Fruit fly (Drosophila melanogaster) whole organism, embryonic: Measurements from ENCODE around the gene pan.

ENCODE experiments used
- BEAF-32 ChIP-seq: fragments of 200-800 bp; sonication (Bioruptor generic); optimal IDR thresholded peaks from 3 replicates; lab custom pipeline; 2017; ENCODE audit warnings: missing biosample characterization, missing genetic modification characterization, mild to moderate bottlenecking, moderate library complexity, missing genetic modification reagents
- BtbVII ChIP-seq: fragments of 200-800 bp; sonication (Bioruptor generic); optimal IDR thresholded peaks from 3 replicates; lab custom pipeline; 2017; ENCODE audit warnings: missing biosample characterization, mild to moderate bottlenecking, missing genetic modification characterization
- CG1024 ChIP-seq: fragments of 200-800 bp; sonication (Bioruptor generic); IDR thresholded peaks from 2 replicates; pipeline ENCODE4 v1.3.6; 2022; ENCODE audit warnings: missing biosample characterization, missing genetic modification characterization
- CG10431 ChIP-seq: fragments of 200-800 bp; sonication (Bioruptor generic); optimal IDR thresholded peaks from 3 replicates; lab custom pipeline; 2018; ENCODE audit warnings: missing biosample characterization, mild to moderate bottlenecking, missing genetic modification characterization
- CG10462 ChIP-seq: fragments of 200-800 bp; sonication (Bioruptor generic); optimal IDR thresholded peaks from 2 replicates; lab custom pipeline; 2016; ENCODE audit warnings: missing biosample characterization, missing genetic modification characterization
- CG11723 ChIP-seq: fragments of 200-800 bp; sonication (Bioruptor generic); optimal IDR thresholded peaks from 2 replicates; lab custom pipeline; 2017; ENCODE audit warnings: missing biosample characterization, mild to moderate bottlenecking, missing genetic modification characterization
- CG1233 ChIP-seq: fragments of 200-800 bp; sonication (Bioruptor generic); optimal IDR thresholded peaks from 4 replicates; lab custom pipeline; 2018; ENCODE audit warnings: missing biosample characterization, mild to moderate bottlenecking, missing genetic modification characterization
- CG12942 ChIP-seq: fragments of 200-800 bp; sonication (Bioruptor generic); optimal IDR thresholded peaks from 3 replicates; lab custom pipeline; 2016; ENCODE audit warnings: missing biosample characterization, missing genetic modification characterization
- CG15601 ChIP-seq: fragments of 200-800 bp; sonication (Bioruptor generic); optimal IDR thresholded peaks from 3 replicates; lab custom pipeline; 2019; ENCODE audit warnings: missing biosample characterization, mild to moderate bottlenecking, missing genetic modification characterization, moderate library complexity
- CG15696 ChIP-seq: fragments of 200-800 bp; sonication (Bioruptor generic); optimal IDR thresholded peaks from 2 replicates; lab custom pipeline; 2019; ENCODE audit warnings: missing biosample characterization, mild to moderate bottlenecking, missing genetic modification characterization, moderate library complexity
- CG1602 ChIP-seq: fragments of 200-800 bp; sonication (Bioruptor generic); optimal IDR thresholded peaks from 3 replicates; lab custom pipeline; 2016; ENCODE audit warnings: missing biosample characterization, missing genetic modification characterization
- CG1603 ChIP-seq: fragments of 200-800 bp; sonication (Bioruptor generic); optimal IDR thresholded peaks from 2 replicates; lab custom pipeline; 2019; ENCODE audit warnings: missing biosample characterization, mild to moderate bottlenecking, missing genetic modification characterization, moderate library complexity
- CG17361 ChIP-seq: fragments of 200-800 bp; sonication (Bioruptor generic); IDR thresholded peaks from 3 replicates; pipeline ENCODE4 v1.3.6; 2022; ENCODE audit warnings: missing biosample characterization, missing genetic modification characterization
- CG17802 ChIP-seq: fragments of 200-800 bp; sonication (Bioruptor generic); optimal IDR thresholded peaks from 2 replicates; lab custom pipeline; 2018; ENCODE audit warnings: missing biosample characterization, mild to moderate bottlenecking, missing genetic modification characterization, moderate library complexity
- CG17829 ChIP-seq: fragments of 200-800 bp; optimal IDR thresholded peaks from 2 replicates; lab custom pipeline; 2019; ENCODE audit warnings: missing biosample characterization, mild to moderate bottlenecking, missing genetic modification characterization, moderate library complexity
- CG18011 ChIP-seq: fragments of 200-800 bp; sonication (Bioruptor generic); optimal IDR thresholded peaks from 2 replicates; lab custom pipeline; 2017; ENCODE audit warnings: missing biosample characterization, missing genetic modification characterization, mild to moderate bottlenecking, moderate library complexity, missing genotype
- CG2116 ChIP-seq: fragments of 200-800 bp; sonication (Bioruptor generic); optimal IDR thresholded peaks from 3 replicates; lab custom pipeline; 2018; ENCODE audit warnings: missing biosample characterization, mild to moderate bottlenecking, missing genetic modification characterization
- CG2712 ChIP-seq: fragments of 200-800 bp; optimal IDR thresholded peaks from 3 replicates; lab custom pipeline; 2019; ENCODE audit warnings: missing biosample characterization, mild to moderate bottlenecking, missing genetic modification characterization, moderate library complexity
- CG30020 ChIP-seq: fragments of 200-800 bp; optimal IDR thresholded peaks from 2 replicates; lab custom pipeline; 2019; ENCODE audit warnings: missing biosample characterization, mild to moderate bottlenecking, missing genetic modification characterization, moderate library complexity
- CG32767 ChIP-seq: fragments of 200-800 bp; sonication (Bioruptor generic); IDR thresholded peaks from 2 replicates; pipeline ENCODE4 v1.3.6; 2022; ENCODE audit warnings: missing biosample characterization, missing genetic modification characterization
- CG33213 ChIP-seq: fragments of 200-800 bp; sonication (Bioruptor generic); optimal IDR thresholded peaks from 3 replicates; lab custom pipeline; 2016; ENCODE audit warnings: missing biosample characterization, missing genetic modification characterization
- CG3995 ChIP-seq: fragments of 200-800 bp; sonication (Bioruptor generic); optimal IDR thresholded peaks from 3 replicates; lab custom pipeline; 2016; ENCODE audit warnings: missing biosample characterization, missing genetic modification characterization
- CG4617 ChIP-seq: fragments of 200-800 bp; sonication (Bioruptor generic); optimal IDR thresholded peaks from 3 replicates; lab custom pipeline; 2016; ENCODE audit warnings: missing biosample characterization, missing genetic modification characterization, borderline replicate concordance
- CG8089 ChIP-seq: fragments of 200-800 bp; sonication (Bioruptor generic); optimal IDR thresholded peaks from 3 replicates; lab custom pipeline; 2016; ENCODE audit warnings: missing biosample characterization, missing genetic modification characterization
- CG8290 ChIP-seq, 3 experiments: fragments of 200-800 bp; sonication (Bioruptor generic); optimal IDR thresholded peaks; 2 replicates each; lab custom pipeline; 2016 to 2019; ENCODE audit warnings: missing biosample characterization in 3 of 3, missing genetic modification characterization in 3 of 3, mild to moderate bottlenecking in 2 of 3, moderate library complexity in 1 of 3
- E2f2 ChIP-seq: fragments of 200-800 bp; sonication (Bioruptor generic); IDR thresholded peaks from 2 replicates; pipeline ENCODE4 v1.3.6; 2022; ENCODE audit warnings: missing biosample characterization, missing genetic modification characterization
- Ets97D ChIP-seq: fragments of 200-800 bp; sonication (Bioruptor generic); optimal IDR thresholded peaks from 3 replicates; lab custom pipeline; 2016; ENCODE audit warnings: missing biosample characterization, missing genetic modification characterization
- Hsf ChIP-seq: fragments of 200-800 bp; sonication (Bioruptor generic); optimal IDR thresholded peaks from 3 replicates; lab custom pipeline; 2016; ENCODE audit warnings: missing biosample characterization, missing genetic modification characterization
- Lhr ChIP-seq: fragments of 200-800 bp; sonication (Bioruptor generic); optimal IDR thresholded peaks from 3 replicates; lab custom pipeline; 2017; ENCODE audit warnings: mild to moderate bottlenecking, missing biosample characterization, missing genetic modification reagents, missing genetic modification characterization
- MESR4 ChIP-seq: fragments of 200-800 bp; sonication (Bioruptor generic); optimal IDR thresholded peaks from 2 replicates; lab custom pipeline; 2018; ENCODE audit warnings: missing biosample characterization, mild to moderate bottlenecking, missing genetic modification characterization, moderate library complexity
- Max ChIP-seq: fragments of 200-800 bp; sonication (Bioruptor generic); optimal IDR thresholded peaks from 2 replicates; lab custom pipeline; 2016; ENCODE audit warnings: missing biosample characterization, mild to moderate bottlenecking, missing genetic modification characterization
- NC2β ChIP-seq: fragments of 200-800 bp; sonication (Bioruptor generic); optimal IDR thresholded peaks from 2 replicates; lab custom pipeline; 2016; ENCODE audit warnings: missing biosample characterization, missing genetic modification characterization
- Ravus ChIP-seq: fragments of 200-800 bp; sonication (Bioruptor generic); IDR thresholded peaks from 2 replicates; pipeline ENCODE4 v1.3.6; 2022; ENCODE audit warnings: missing biosample characterization, missing genetic modification characterization
- Sox100B ChIP-seq: fragments of 200-800 bp; sonication (Bioruptor generic); optimal IDR thresholded peaks from 3 replicates; lab custom pipeline; 2018; ENCODE audit warnings: missing biosample characterization, mild to moderate bottlenecking, missing genetic modification characterization
- Sry-δ ChIP-seq: fragments of 200-800 bp; sonication (Bioruptor generic); optimal IDR thresholded peaks from 2 replicates; lab custom pipeline; 2016; ENCODE audit warnings: missing biosample characterization, missing genetic modification characterization
- Vsx1 ChIP-seq: fragments of 200-800 bp; sonication (Bioruptor generic); optimal IDR thresholded peaks from 2 replicates; lab custom pipeline; 2017; ENCODE audit warnings: missing biosample characterization, mild to moderate bottlenecking, missing genetic modification characterization, missing genetic modification reagents
- aop ChIP-seq: fragments of 200-800 bp; sonication (Bioruptor generic); IDR thresholded peaks from 2 replicates; pipeline ENCODE4 v1.3.6; 2022; ENCODE audit warnings: missing biosample characterization, missing genetic modification characterization
- cg ChIP-seq: fragments of 200-800 bp; sonication (Bioruptor generic); optimal IDR thresholded peaks from 3 replicates; lab custom pipeline; 2019; ENCODE audit warnings: missing biosample characterization, mild to moderate bottlenecking, missing genetic modification characterization, moderate library complexity
- gem ChIP-seq: fragments of 200-800 bp; sonication (Bioruptor generic); optimal IDR thresholded peaks from 2 replicates; lab custom pipeline; 2019; ENCODE audit warnings: missing biosample characterization, mild to moderate bottlenecking, missing genetic modification characterization, moderate library complexity
- mam ChIP-seq: fragments of 200-800 bp; sonication (Bioruptor generic); optimal IDR thresholded peaks from 3 replicates; lab custom pipeline; 2016; ENCODE audit warnings: missing biosample characterization, missing genetic modification characterization
- pfk ChIP-seq: fragments of 200-800 bp; sonication (Bioruptor generic); optimal IDR thresholded peaks from 2 replicates; lab custom pipeline; 2018; ENCODE audit warnings: missing biosample characterization, mild to moderate bottlenecking, missing genetic modification characterization, moderate library complexity
- pho ChIP-seq: fragments of 200-800 bp; sonication (Bioruptor generic); optimal IDR thresholded peaks from 2 replicates; lab custom pipeline; 2016; ENCODE audit warnings: missing biosample characterization, missing genetic modification characterization
- phol ChIP-seq: fragments of 200-800 bp; sonication (Bioruptor generic); optimal IDR thresholded peaks from 3 replicates; lab custom pipeline; 2018; ENCODE audit warnings: missing biosample characterization, mild to moderate bottlenecking, missing genetic modification characterization, moderate library complexity
- ssp ChIP-seq: fragments of 200-800 bp; sonication (Bioruptor generic); IDR thresholded peaks from 2 replicates; pipeline ENCODE4 v1.3.6; 2022; ENCODE audit warnings: missing biosample characterization, missing genetic modification characterization
- sug ChIP-seq: fragments of 200-800 bp; optimal IDR thresholded peaks from 2 replicates; lab custom pipeline; 2019; ENCODE audit warnings: missing biosample characterization, mild to moderate bottlenecking, missing genetic modification characterization, moderate library complexity
- trem ChIP-seq: fragments of 200-800 bp; optimal IDR thresholded peaks from 3 replicates; lab custom pipeline; 2019; ENCODE audit warnings: missing biosample characterization, mild to moderate bottlenecking, missing genetic modification characterization, moderate library complexity
- unc-4 ChIP-seq: fragments of 200-800 bp; sonication (Bioruptor generic); IDR thresholded peaks from 2 replicates; pipeline ENCODE4 v1.3.6; 2022; ENCODE audit warnings: missing biosample characterization, missing genetic modification characterization; ENCODE audit not compliant: partially characterized antibody
- unpg ChIP-seq: fragments of 200-800 bp; sonication (Bioruptor generic); optimal IDR thresholded peaks from 3 replicates; lab custom pipeline; 2018; ENCODE audit warnings: missing biosample characterization, mild to moderate bottlenecking, missing genetic modification characterization, moderate library complexity
- yki ChIP-seq: fragments of >200 bp; optimal IDR thresholded peaks from 3 replicates; lab custom pipeline; 2018

Gene pan

dm6 chr4:131958-132623, 63.0 kb downstream of the pan start, which contains the start of gene anne (continued):
- no peak for TF ChIP-seq Ravus (GFP tag; lab: Robert Waterston, UW)
- no peak for TF ChIP-seq Sox100B (GFP tag; lab: Kevin White, UChicago)
- TF ChIP-seq CG33213 (GFP tag; lab: Kevin White, UChicago): peak; percentile 21
- TF ChIP-seq ssp (GFP tag; lab: Robert Waterston, UW): peak; percentile 99
- peak; percentile 98 for TF ChIP-seq CG17802 (tag; lab: Kevin White, UChicago)
- TF ChIP-seq Sry-δ (GFP tag; lab: Kevin White, UChicago): peak; percentile 51
- peak; percentile 23 for TF ChIP-seq CG10431 (GFP tag; lab: Kevin White, UChicago)
- peak; percentile 34 for TF ChIP-seq CG15601
- no peak for TF ChIP-seq aop
- TF ChIP-seq CG17361 (GFP tag; lab: Robert Waterston, UW): 0 out of 3 replicates have a peak, but pooled peaks have one; percentile 36
- peak; percentile 25; the same call in 1 of the 2 replicates for TF ChIP-seq E2f2 (GFP tag; lab: Robert Waterston, UW)
- peak; percentile 29 for TF ChIP-seq sug (tag; lab: Kevin White, UChicago)
- TF ChIP-seq CG8290 (GFP tag; optimal IDR thresholded peaks at IDR 0.05; lab: Kevin White, UChicago): peak; percentile 78
- TF ChIP-seq CG8290 (tag; optimal IDR thresholded peaks at IDR 0.05; lab: Kevin White, UChicago): peak; percentile 15 to 19
- peak; percentile 23 for TF ChIP-seq CG17829 (tag; lab: Kevin White, UChicago)
- 0 out of 2 replicates have a peak, but pooled peaks have one; percentile 47 for TF ChIP-seq CG32767 (GFP tag; lab: Robert Waterston, UW)
- TF ChIP-seq CG3995 (GFP tag; lab: Kevin White, UChicago): peak; percentile 62
- peak; percentile 100 for TF ChIP-seq CG1024 (GFP tag; lab: Robert Waterston, UW)
- TF ChIP-seq CG1603 (tag; lab: Kevin White, UChicago): peak; percentile 100
- TF ChIP-seq Hsf (GFP tag; lab: Kevin White, UChicago): peak; percentile 21
- peak; percentile 68 for TF ChIP-seq Ets97D (GFP tag; lab: Kevin White, UChicago)
- no peak for TF ChIP-seq Vsx1
- TF ChIP-seq CG12942 (GFP tag; lab: Kevin White, UChicago): peak; percentile 20
- TF ChIP-seq CG10462: no peak
- TF ChIP-seq pho (GFP tag; lab: Kevin White, UChicago): peak; percentile 12
- no peak for TF ChIP-seq yki (lab: Kevin White, UChicago)
- TF ChIP-seq CG4617: peak; percentile 92
- peak; percentile 100 for TF ChIP-seq CG30020 (tag; lab: Kevin White, UChicago)
- peak; percentile 19 for TF ChIP-seq NC2β (GFP tag; lab: Kevin White, UChicago)
- TF ChIP-seq unc-4 (GFP tag; lab: Robert Waterston, UW): no peak
- peak; percentile 64 for TF ChIP-seq CG2712
- TF ChIP-seq pfk: peak; percentile 97
- TF ChIP-seq CG15696 (tag; lab: Kevin White, UChicago): peak; percentile 21
- no peak for TF ChIP-seq Max (GFP tag; lab: Kevin White, UChicago)
- TF ChIP-seq mam (GFP tag; lab: Kevin White, UChicago): peak; percentile 4
- TF ChIP-seq cg (GFP tag; lab: Kevin White, UChicago): peak; percentile 5
- TF ChIP-seq Lhr: peak; percentile 70
- TF ChIP-seq CG8089 (GFP tag; lab: Kevin White, UChicago): peak; percentile 80
- TF ChIP-seq BEAF-32 (GFP tag; lab: Kevin White, UChicago): peak; percentile 47
- TF ChIP-seq BtbVII: no peak
- peak; percentile 4 for TF ChIP-seq CG1233 (GFP tag; lab: Kevin White, UChicago)
- TF ChIP-seq CG2116 (GFP tag; lab: Kevin White, UChicago): peak; percentile 48
- TF ChIP-seq gem (tag; lab: Kevin White, UChicago): peak; percentile 27
- peak; percentile 99 for TF ChIP-seq CG11723 (GFP tag; lab: Kevin White, UChicago)
- no peak for TF ChIP-seq CG1602 (GFP tag; lab: Kevin White, UChicago)
- TF ChIP-seq MESR4 (GFP tag; lab: Kevin White, UChicago): peak; percentile 28
- TF ChIP-seq unpg (GFP tag; lab: Kevin White, UChicago): peak; percentile 1
- TF ChIP-seq phol (tag; lab: Kevin White, UChicago): peak; percentile 68
- TF ChIP-seq trem (tag; lab: Kevin White, UChicago): peak; percentile 31
- no peak for TF ChIP-seq CG18011 (GFP tag; lab: Kevin White, UChicago)
